Worm (Caenorhabditis elegans) whole organism, mixed stage, embryonic: ENCODE data around the gene Y39A1A.22.

ENCODE experiments used
- blmp-1 ChIP-seq: fragments of 150-350 bp; optimal IDR thresholded peaks from 2 replicates; lab custom pipeline; 2014; ENCODE audit warnings: missing biosample characterization, missing genetic modification characterization
- drap-1 ChIP-seq: fragments of 200-800 bp; sonication (Bioruptor generic); optimal IDR thresholded peaks from 3 replicates; lab custom pipeline; 2018; ENCODE audit warnings: mild to moderate bottlenecking, missing genetic modification characterization, missing compliant biosample characterization
- elt-3 ChIP-seq: fragments of 150-350 bp; optimal IDR thresholded peaks from 2 replicates; lab custom pipeline; 2014; ENCODE audit warnings: missing biosample characterization, missing genetic modification characterization
- nhr-237 ChIP-seq: fragments of 150-350 bp; optimal IDR thresholded peaks from 2 replicates; lab custom pipeline; 2014; ENCODE audit warnings: missing biosample characterization, missing genetic modification characterization
- nhr-28 ChIP-seq: fragments of 150-350 bp; optimal IDR thresholded peaks from 2 replicates; lab custom pipeline; 2014; ENCODE audit warnings: missing biosample characterization, missing genetic modification characterization
- nhr-76 ChIP-seq: sonication (generic microtip); optimal IDR thresholded peaks from 2 replicates; lab custom pipeline; 2017; ENCODE audit warnings: missing biosample characterization, missing genetic modification characterization
- sptf-1 ChIP-seq: sonication (generic microtip); optimal IDR thresholded peaks from 2 replicates; lab custom pipeline; 2017; ENCODE audit warnings: mild to moderate bottlenecking, missing genetic modification characterization, moderate library complexity, missing compliant biosample characterization

ce11 chrIII:10747620-10748479 lies 41.0 kb upstream of the Y39A1A.22 start, which contains the start of the genes ran-1 and dkc-1:
- TF ChIP-seq nhr-76 (tag; lab: Kevin White, UChicago), result no peak
- peak; percentile 56 for TF ChIP-seq sptf-1
- no peak for TF ChIP-seq blmp-1 (tag; lab: Kevin White, UChicago)
- peak; percentile 45 for TF ChIP-seq nhr-237 (tag; lab: Kevin White, UChicago)
- no peak for TF ChIP-seq nhr-28 (tag; lab: Kevin White, UChicago)
- TF ChIP-seq drap-1 (GFP tag; lab: Kevin White, UChicago), result no peak
- no peak for TF ChIP-seq elt-3 (tag; lab: Kevin White, UChicago)
